Comparison of ENCODE assay signal across 2 fruit fly cellular contexts in the genomic region with DNA sequence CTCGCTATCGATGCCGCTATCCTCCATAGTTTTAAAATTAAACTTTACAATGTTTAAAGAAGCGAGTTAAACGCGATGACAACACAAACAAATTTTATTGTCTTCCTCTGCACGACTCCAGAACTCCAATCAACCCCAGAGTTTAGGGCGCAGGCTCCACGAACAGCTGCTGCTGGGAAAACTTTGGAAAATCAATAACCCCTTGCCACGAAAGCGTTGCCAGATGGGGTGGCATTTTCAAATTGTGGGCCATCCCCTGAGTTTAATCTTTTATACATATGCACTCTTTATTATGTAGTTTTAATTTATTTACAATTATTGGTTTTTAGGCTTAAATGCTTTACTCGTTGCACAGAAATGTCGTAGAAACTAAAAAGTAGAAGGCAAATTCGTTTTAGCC.
TF ChIP-seq lines count a peak whose summit lies in the region.

A gene (minus strand): TSS at position 115 of the 400 bp plus-strand sequence.

- no peak for TF ChIP-seq CTCF in whole organism, embryonic (GFP tag; optimal IDR thresholded peaks at IDR 0.05; lab: Kevin White, UChicago)

TF ChIP-seq in whole organism, embryonic, 481 proteins besides CTCF, POLR2A, EP300 and RAD21:
- TF ChIP-seq CG18599 (GFP tag; optimal IDR thresholded peaks at IDR 0.05; lab: Kevin White, UChicago), result no peak
- no peak for TF ChIP-seq CG6854 (GFP tag; optimal IDR thresholded peaks at IDR 0.05; lab: Kevin White, UChicago)
- TF ChIP-seq jigr1 (GFP tag; IDR thresholded peaks at IDR 0.05; lab: Robert Waterston, UW), result no peak
- TF ChIP-seq Trl (optimal IDR thresholded peaks at IDR 0.05; lab: Kevin White, UChicago), result no peak
- TF ChIP-seq Trl (GFP tag; optimal IDR thresholded peaks at IDR 0.05; lab: Kevin White, UChicago), result no peak
- TF ChIP-seq CG2129 (GFP tag; IDR thresholded peaks at IDR 0.05; lab: Robert Waterston, UW; ENCODE audit: partially characterized antibody), result no peak
- peak; percentile 23 for TF ChIP-seq Med (GFP tag; lab: Kevin White, UChicago)
- no peak for TF ChIP-seq CG8359 (GFP tag; optimal IDR thresholded peaks at IDR 0.05; lab: Kevin White, UChicago; ENCODE audit: borderline replicate concordance)
- no peak for TF ChIP-seq Tbp (GFP tag; optimal IDR thresholded peaks at IDR 0.05; lab: Kevin White, UChicago)
- TF ChIP-seq Doc3 (GFP tag; IDR thresholded peaks at IDR 0.05; lab: Robert Waterston, UW; ENCODE audit: partially characterized antibody), result no peak
- no peak for TF ChIP-seq Sox100B (GFP tag; optimal IDR thresholded peaks at IDR 0.05; lab: Kevin White, UChicago)
- no peak for TF ChIP-seq CG11093 (GFP tag; IDR thresholded peaks at IDR 0.05; lab: Robert Waterston, UW)
- no peak for TF ChIP-seq HmgD (GFP tag; optimal IDR thresholded peaks at IDR 0.05; lab: Kevin White, UChicago)
- TF ChIP-seq lilli (GFP tag; optimal IDR thresholded peaks at IDR 0.05; lab: Kevin White, UChicago), result no peak
- no peak for TF ChIP-seq Nf-YC (tag; optimal IDR thresholded peaks at IDR 0.05; lab: Kevin White, UChicago)
- no peak for TF ChIP-seq CG9727 (GFP tag; optimal IDR thresholded peaks at IDR 0.05; lab: Kevin White, UChicago)
- no peak for TF ChIP-seq Drgx (GFP tag; IDR thresholded peaks at IDR 0.05; lab: Robert Waterston, UW)
- TF ChIP-seq CG15479 (GFP tag; optimal IDR thresholded peaks at IDR 0.05; lab: Kevin White, UChicago), result no peak
- TF ChIP-seq Max (GFP tag; optimal IDR thresholded peaks at IDR 0.05; lab: Kevin White, UChicago), result no peak
- TF ChIP-seq TFAM (GFP tag; optimal IDR thresholded peaks at IDR 0.05; lab: Kevin White, UChicago), result no peak
- no peak for TF ChIP-seq fu2 (GFP tag; optimal IDR thresholded peaks at IDR 0.05; lab: Kevin White, UChicago)
- TF ChIP-seq CG6175 (GFP tag; IDR thresholded peaks at IDR 0.05; lab: Robert Waterston, UW), result no peak
- no peak for TF ChIP-seq CG17829 (tag; optimal IDR thresholded peaks at IDR 0.05; lab: Kevin White, UChicago)
- TF ChIP-seq vvl (GFP tag; IDR thresholded peaks at IDR 0.05; lab: Robert Waterston, UW), result no peak
- no peak for TF ChIP-seq YL-1 (GFP tag; optimal IDR thresholded peaks at IDR 0.05; lab: Kevin White, UChicago)
- peak; percentile 85 for TF ChIP-seq MBD-R2 (GFP tag; IDR thresholded peaks at IDR 0.05; lab: Robert Waterston, UW)
- peak in 1 of 2 experiments; percentile 59 for TF ChIP-seq crp (GFP tag; optimal IDR thresholded peaks at IDR 0.05; lab: Kevin White, UChicago)
- no peak for TF ChIP-seq klu (GFP tag; IDR thresholded peaks at IDR 0.05; lab: Robert Waterston, UW)
- no peak for TF ChIP-seq CG3726 (GFP tag; IDR thresholded peaks at IDR 0.05; lab: Robert Waterston, UW)
- TF ChIP-seq CG34224 (GFP tag; IDR thresholded peaks at IDR 0.05; lab: Robert Waterston, UW; ENCODE audit: partially characterized antibody), result no peak
- no peak for TF ChIP-seq mirr (GFP tag; optimal IDR thresholded peaks at IDR 0.05; lab: Kevin White, UChicago)
- no peak for TF ChIP-seq CG9932 (GFP tag; IDR thresholded peaks at IDR 0.05; lab: Robert Waterston, UW)
- TF ChIP-seq onecut (GFP tag; IDR thresholded peaks at IDR 0.05; lab: Robert Waterston, UW), result peak; percentile 99
- TF ChIP-seq Hmr (GFP tag; optimal IDR thresholded peaks at IDR 0.05; lab: Kevin White, UChicago), result no peak
- TF ChIP-seq trh (GFP tag; optimal IDR thresholded peaks at IDR 0.05; lab: Kevin White, UChicago), result no peak
- TF ChIP-seq CG10209 (GFP tag; optimal IDR thresholded peaks at IDR 0.05; lab: Kevin White, UChicago), result no peak
- peak; percentile 93 for TF ChIP-seq ewg (GFP tag; optimal IDR thresholded peaks at IDR 0.05; lab: Kevin White, UChicago)
- no peak for TF ChIP-seq CG14860 (GFP tag; IDR thresholded peaks at IDR 0.05; lab: Robert Waterston, UW; ENCODE audit: partially characterized antibody)
- TF ChIP-seq CG13287 (GFP tag; IDR thresholded peaks at IDR 0.05; lab: Robert Waterston, UW; ENCODE audit: partially characterized antibody), result no peak
- TF ChIP-seq caup (GFP tag; optimal IDR thresholded peaks at IDR 0.05; lab: Kevin White, UChicago; ENCODE audit: severe bottlenecking), result no peak
- peak; percentile 2 for TF ChIP-seq MESR4 (GFP tag; optimal IDR thresholded peaks at IDR 0.05; lab: Kevin White, UChicago)
- TF ChIP-seq maf-S (GFP tag; optimal IDR thresholded peaks at IDR 0.05; lab: Kevin White, UChicago), result no peak
- no peak for TF ChIP-seq CG13775 (GFP tag; optimal IDR thresholded peaks at IDR 0.05; lab: Kevin White, UChicago)
- TF ChIP-seq CG10462 (GFP tag; optimal IDR thresholded peaks at IDR 0.05; lab: Kevin White, UChicago), result no peak

TF ChIP-seq in whole organism, prepupa, 60 proteins besides CTCF, POLR2A, EP300 and RAD21:
- TF ChIP-seq svp (GFP tag; lab: Kevin White, UChicago), result peak; percentile 54
- no peak for TF ChIP-seq CG8319 (GFP tag; optimal IDR thresholded peaks at IDR 0.05; lab: Kevin White, UChicago)
TF ChIP-seq in whole organism, prepupa: peak in this region for 1.
